Fruit fly (Drosophila melanogaster) whole organism, embryonic: ENCODE data around the gene CG11836.
A peak's percentile ranks its signal among the peaks of the same experiment; 100 is the strongest.

ENCODE experiments used
- Ada2b ChIP-seq: fragments of 200-800 bp; sonication (Bioruptor generic); IDR thresholded peaks from 2 replicates; pipeline ENCODE4 v1.3.6; 2022; ENCODE audit warnings: missing biosample characterization, missing genetic modification characterization
- Aef1 ChIP-seq: fragments of 200-800 bp; sonication (Bioruptor generic); IDR thresholded peaks from 3 replicates; pipeline ENCODE4 v1.3.6; 2022; ENCODE audit warnings: missing biosample characterization, missing genetic modification characterization
- BtbVII ChIP-seq: fragments of 200-800 bp; sonication (Bioruptor generic); optimal IDR thresholded peaks from 3 replicates; lab custom pipeline; 2017; ENCODE audit warnings: missing biosample characterization, mild to moderate bottlenecking, missing genetic modification characterization
- Bteb2 ChIP-seq: fragments of 200-800 bp; sonication (Bioruptor generic); optimal IDR thresholded peaks from 2 replicates; lab custom pipeline; 2016; ENCODE audit warnings: missing biosample characterization, missing genetic modification characterization
- CG10147 ChIP-seq: fragments of 200-800 bp; sonication (Bioruptor generic); optimal IDR thresholded peaks from 2 replicates; lab custom pipeline; 2019; ENCODE audit warnings: missing biosample characterization, mild to moderate bottlenecking, missing genetic modification characterization, moderate library complexity
- CG10959 ChIP-seq: fragments of 200-800 bp; sonication (Bioruptor generic); IDR thresholded peaks from 2 replicates; pipeline ENCODE4 v1.3.6; 2022; ENCODE audit warnings: missing biosample characterization, missing genetic modification characterization
- CG13123 ChIP-seq: fragments of 200-800 bp; sonication (Bioruptor generic); optimal IDR thresholded peaks from 2 replicates; lab custom pipeline; 2016; ENCODE audit warnings: missing biosample characterization, missing genetic modification characterization
- CG13775 ChIP-seq: fragments of 200-800 bp; sonication (Bioruptor generic); optimal IDR thresholded peaks from 3 replicates; lab custom pipeline; 2017; ENCODE audit warnings: missing biosample characterization, mild to moderate bottlenecking, missing genetic modification characterization
- CG13894 ChIP-seq: fragments of 200-800 bp; sonication (Bioruptor generic); optimal IDR thresholded peaks from 3 replicates; lab custom pipeline; 2018; ENCODE audit warnings: missing biosample characterization, mild to moderate bottlenecking, missing genetic modification characterization, moderate library complexity
- CG17361 ChIP-seq: fragments of 200-800 bp; sonication (Bioruptor generic); IDR thresholded peaks from 3 replicates; pipeline ENCODE4 v1.3.6; 2022; ENCODE audit warnings: missing biosample characterization, missing genetic modification characterization
- CG31224 ChIP-seq: fragments of 200-800 bp; sonication (Bioruptor generic); IDR thresholded peaks from 2 replicates; pipeline ENCODE4 v1.3.6; 2022; ENCODE audit warnings: missing biosample characterization, missing genetic modification characterization
- CG3407 ChIP-seq: fragments of 200-800 bp; sonication (Bioruptor generic); optimal IDR thresholded peaks from 2 replicates; lab custom pipeline; 2018; ENCODE audit warnings: missing biosample characterization, mild to moderate bottlenecking, missing genetic modification characterization
- CG3995 ChIP-seq: fragments of 200-800 bp; sonication (Bioruptor generic); optimal IDR thresholded peaks from 3 replicates; lab custom pipeline; 2016; ENCODE audit warnings: missing biosample characterization, missing genetic modification characterization
- CG9215 ChIP-seq: fragments of 200-800 bp; sonication (Bioruptor generic); IDR thresholded peaks from 2 replicates; pipeline ENCODE4 v1.3.6; 2022; ENCODE audit warnings: missing biosample characterization, missing genetic modification characterization
- CTCF ChIP-seq: fragments of 200-800 bp; sonication (Bioruptor generic); optimal IDR thresholded peaks from 2 replicates; lab custom pipeline; 2017; ENCODE audit warnings: missing biosample characterization, mild to moderate bottlenecking, missing genetic modification characterization, moderate library complexity
- CoRest ChIP-seq: fragments of 200-800 bp; sonication (Bioruptor generic); optimal IDR thresholded peaks from 3 replicates; lab custom pipeline; 2018; ENCODE audit warnings: missing biosample characterization, mild to moderate bottlenecking, missing genetic modification characterization, moderate library complexity
- Dbx ChIP-seq: fragments of 200-800 bp; sonication (Bioruptor generic); IDR thresholded peaks from 3 replicates; pipeline ENCODE4 v1.3.6; 2022; ENCODE audit warnings: missing biosample characterization, missing genetic modification characterization
- Dip3 ChIP-seq: fragments of 200-800 bp; sonication (Bioruptor generic); optimal IDR thresholded peaks from 3 replicates; lab custom pipeline; 2016; ENCODE audit warnings: missing biosample characterization, missing genetic modification characterization
- Doc3 ChIP-seq: fragments of 200-800 bp; sonication (Bioruptor generic); IDR thresholded peaks from 3 replicates; pipeline ENCODE4 v1.3.6; 2022; ENCODE audit warnings: missing biosample characterization, missing genetic modification characterization; ENCODE audit not compliant: partially characterized antibody
- Dp ChIP-seq: fragments of 200-800 bp; sonication (Bioruptor generic); optimal IDR thresholded peaks from 2 replicates; lab custom pipeline; 2018; ENCODE audit warnings: missing biosample characterization, mild to moderate bottlenecking, missing genetic modification characterization, moderate library complexity
- H2.0 ChIP-seq: fragments of 200-800 bp; sonication (Bioruptor generic); IDR thresholded peaks from 2 replicates; pipeline ENCODE4 v1.3.6; 2022; ENCODE audit warnings: missing biosample characterization, missing genetic modification characterization
- HLH54F ChIP-seq: fragments of 200-800 bp; sonication (Bioruptor generic); optimal IDR thresholded peaks from 3 replicates; lab custom pipeline; 2016; ENCODE audit warnings: missing biosample characterization, missing genetic modification characterization
- Hey ChIP-seq: fragments of 200-800 bp; sonication (Bioruptor generic); optimal IDR thresholded peaks from 3 replicates; lab custom pipeline; 2018; ENCODE audit warnings: missing biosample characterization, mild to moderate bottlenecking, missing genetic modification characterization
- Lpt ChIP-seq: fragments of >200 bp; optimal IDR thresholded peaks from 2 replicates; lab custom pipeline; 2018; ENCODE audit warnings: missing biosample characterization, missing genetic modification characterization
- Rfx ChIP-seq: fragments of 200-800 bp; sonication (Bioruptor generic); IDR thresholded peaks from 2 replicates; pipeline ENCODE4 v1.3.6; 2022; ENCODE audit warnings: missing biosample characterization, missing genetic modification characterization
- Vsx1 ChIP-seq: fragments of 200-800 bp; sonication (Bioruptor generic); optimal IDR thresholded peaks from 2 replicates; lab custom pipeline; 2017; ENCODE audit warnings: missing biosample characterization, mild to moderate bottlenecking, missing genetic modification characterization, missing genetic modification reagents
- YL-1 ChIP-seq: fragments of 200-800 bp; sonication (Bioruptor generic); optimal IDR thresholded peaks from 3 replicates; lab custom pipeline; 2017; ENCODE audit warnings: missing biosample characterization, mild to moderate bottlenecking, missing genetic modification characterization
- abd-A ChIP-seq: fragments of 200-800 bp; sonication (Bioruptor generic); optimal IDR thresholded peaks from 3 replicates; lab custom pipeline; 2019; ENCODE audit warnings: missing biosample characterization, mild to moderate bottlenecking, missing genetic modification characterization, moderate library complexity
- al ChIP-seq: fragments of 200-800 bp; sonication (Bioruptor generic); IDR thresholded peaks from 2 replicates; pipeline ENCODE4 v1.3.6; 2022; ENCODE audit warnings: missing biosample characterization, missing genetic modification characterization
- ara ChIP-seq: fragments of 200-800 bp; sonication (Bioruptor generic); IDR thresholded peaks from 2 replicates; pipeline ENCODE4 v1.3.6; 2022; ENCODE audit warnings: missing biosample characterization, missing genetic modification characterization
- ato ChIP-seq: fragments of 200-800 bp; sonication (Bioruptor generic); IDR thresholded peaks from 2 replicates; pipeline ENCODE4 v1.3.6; 2022; ENCODE audit warnings: missing biosample characterization, missing genetic modification characterization; ENCODE audit not compliant: partially characterized antibody
- bigmax ChIP-seq: fragments of 200-800 bp; sonication (Bioruptor generic); optimal IDR thresholded peaks from 2 replicates; lab custom pipeline; 2018; ENCODE audit warnings: missing biosample characterization, mild to moderate bottlenecking, missing genetic modification characterization
- caup ChIP-seq: fragments of 200-800 bp; sonication (Bioruptor generic); optimal IDR thresholded peaks from 3 replicates; lab custom pipeline; 2017; ENCODE audit warnings: missing biosample characterization, mild to moderate bottlenecking, missing genetic modification characterization, moderate library complexity; ENCODE audit not compliant: severe bottlenecking
- croc ChIP-seq: fragments of 200-800 bp; sonication (Bioruptor generic); conservative IDR thresholded peaks from 3 replicates; pipeline ENCODE4 v1.3.6; 2022; ENCODE audit warnings: missing biosample characterization, missing genetic modification characterization
- dmrt11E ChIP-seq: fragments of 200-800 bp; sonication (Bioruptor generic); optimal IDR thresholded peaks from 3 replicates; lab custom pipeline; 2018; ENCODE audit warnings: missing biosample characterization, mild to moderate bottlenecking, missing genetic modification characterization, moderate library complexity
- ems ChIP-seq: fragments of 200-800 bp; sonication (Bioruptor generic); optimal IDR thresholded peaks from 3 replicates; lab custom pipeline; 2016; ENCODE audit warnings: missing biosample characterization, missing genetic modification characterization
- hbn ChIP-seq: fragments of 200-800 bp; sonication (Bioruptor generic); IDR thresholded peaks from 2 replicates; pipeline ENCODE4 v1.3.6; 2022; ENCODE audit warnings: missing biosample characterization, missing genetic modification characterization; ENCODE audit not compliant: partially characterized antibody
- hkb ChIP-seq, 2 experiments: fragments of 200-800 bp in 1 of 2; fragments of >200 bp in 1 of 2; sonication (Bioruptor generic) in 1 of 2; IDR thresholded peaks in 1 of 2; optimal IDR thresholded peaks in 1 of 2; 2 replicates each; pipeline versions ENCODE4 v1.3.6 to Lab custom; 2017 to 2022; ENCODE audit warnings: missing biosample characterization in 1 of 2, missing genetic modification characterization in 1 of 2
- insv ChIP-seq, 2 experiments: fragments of 200-800 bp; sonication (Bioruptor generic); optimal IDR thresholded peaks; 3 replicates each; lab custom pipeline; 2016 to 2018; ENCODE audit warnings: missing biosample characterization in 2 of 2, missing genetic modification characterization in 2 of 2
- jumu ChIP-seq: fragments of 200-800 bp; sonication (Bioruptor generic); optimal IDR thresholded peaks from 3 replicates; lab custom pipeline; 2016; ENCODE audit warnings: missing biosample characterization, missing genetic modification characterization
- ken ChIP-seq: fragments of 200-800 bp; sonication (Bioruptor generic); IDR thresholded peaks from 3 replicates; pipeline ENCODE4 v1.3.6; 2022; ENCODE audit warnings: missing biosample characterization, missing genetic modification characterization
- mam ChIP-seq: fragments of 200-800 bp; sonication (Bioruptor generic); optimal IDR thresholded peaks from 3 replicates; lab custom pipeline; 2016; ENCODE audit warnings: missing biosample characterization, missing genetic modification characterization
- mirr ChIP-seq: fragments of 200-800 bp; sonication (Bioruptor generic); optimal IDR thresholded peaks from 3 replicates; lab custom pipeline; 2018; ENCODE audit warnings: missing biosample characterization, mild to moderate bottlenecking, missing genetic modification characterization
- nau ChIP-seq: fragments of 200-800 bp; sonication (Bioruptor generic); optimal IDR thresholded peaks from 3 replicates; lab custom pipeline; 2017; ENCODE audit warnings: missing biosample characterization, mild to moderate bottlenecking, missing genetic modification characterization, missing genetic modification reagents
- pita ChIP-seq: fragments of 200-800 bp; sonication (Bioruptor generic); optimal IDR thresholded peaks from 2 replicates; lab custom pipeline; 2017; ENCODE audit warnings: missing biosample characterization, mild to moderate bottlenecking, missing genetic modification characterization
- pros ChIP-seq: fragments of 200-800 bp; sonication (Bioruptor generic); optimal IDR thresholded peaks from 3 replicates; lab custom pipeline; 2019; ENCODE audit warnings: missing biosample characterization, mild to moderate bottlenecking, missing genetic modification characterization, moderate library complexity
- psq ChIP-seq: fragments of 200-800 bp; sonication (Bioruptor generic); optimal IDR thresholded peaks from 2 replicates; lab custom pipeline; 2017; ENCODE audit warnings: missing biosample characterization, missing genetic modification characterization
- pum ChIP-seq: fragments of 200-800 bp; sonication (Bioruptor generic); optimal IDR thresholded peaks from 2 replicates; lab custom pipeline; 2016; ENCODE audit warnings: missing biosample characterization, missing genetic modification characterization
- sisA ChIP-seq: fragments of 200-800 bp; sonication (Bioruptor generic); IDR thresholded peaks from 2 replicates; pipeline ENCODE4 v1.3.6; 2022; ENCODE audit warnings: missing biosample characterization, missing genetic modification characterization
- vfl ChIP-seq: fragments of 200-800 bp; sonication (Bioruptor generic); optimal IDR thresholded peaks from 2 replicates; lab custom pipeline; 2016; ENCODE audit warnings: missing biosample characterization, missing genetic modification characterization
- zen2 ChIP-seq: fragments of 200-800 bp; sonication (Bioruptor generic); IDR thresholded peaks from 3 replicates; pipeline ENCODE4 v1.3.6; 2022; ENCODE audit warnings: missing biosample characterization, missing genetic modification characterization; ENCODE audit not compliant: partially characterized antibody

CG11836 gene

DNA sequence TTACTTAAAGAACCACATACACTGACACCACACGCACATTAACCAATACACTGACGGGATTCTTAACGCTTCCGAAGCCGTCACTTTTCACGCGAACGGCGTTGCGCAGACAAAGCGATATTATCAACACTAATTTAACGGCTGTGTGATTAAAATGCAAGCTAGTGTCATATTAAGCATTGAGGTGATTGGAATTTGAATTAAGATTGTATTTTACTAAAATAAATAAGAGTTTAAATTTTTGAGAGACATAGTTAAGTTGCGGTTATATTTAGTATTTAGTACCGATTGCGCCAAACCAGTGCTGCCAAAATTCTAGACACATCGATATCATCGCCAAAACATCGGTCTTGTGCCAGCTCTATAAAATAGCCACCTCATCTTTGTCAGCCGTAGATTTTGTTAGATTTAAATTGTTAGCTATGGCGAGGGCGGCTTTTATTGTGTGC is 31.9 kb upstream of the CG11836 start, which contains the start of the genes Ythdf and bai (continued):
- TF ChIP-seq Dp (GFP tag; lab: Kevin White, UChicago) = peak; percentile 47
- TF ChIP-seq bigmax = no peak
- TF ChIP-seq croc (GFP tag; lab: Robert Waterston, UW) = no peak
- TF ChIP-seq insv (GFP tag; optimal IDR thresholded peaks at IDR 0.05; lab: Kevin White, UChicago) = peak in 1 of 2 experiments; percentile 1
- TF ChIP-seq CG3995 (GFP tag; lab: Kevin White, UChicago) = peak; percentile 41
- no peak for TF ChIP-seq Hey (tag; lab: Kevin White, UChicago)
- no peak; the same call in 2 of the 3 replicates for TF ChIP-seq CG17361 (GFP tag; lab: Robert Waterston, UW)
- no peak for TF ChIP-seq Aef1 (GFP tag; lab: Robert Waterston, UW)
- peak; percentile 83 for TF ChIP-seq hkb (optimal IDR thresholded peaks at IDR 0.05; lab: Kevin White, UChicago)
- TF ChIP-seq hkb (GFP tag; IDR thresholded peaks at IDR 0.05; lab: Robert Waterston, UW) = no peak
- TF ChIP-seq dmrt11E (tag; lab: Kevin White, UChicago) = peak; percentile 34
- no peak for TF ChIP-seq Lpt
- peak; percentile 30 for TF ChIP-seq jumu (GFP tag; lab: Kevin White, UChicago)
- TF ChIP-seq HLH54F (GFP tag; lab: Kevin White, UChicago) = peak; percentile 53
- TF ChIP-seq pita (GFP tag; lab: Kevin White, UChicago) = no peak
- peak; percentile 88 for TF ChIP-seq YL-1 (GFP tag; lab: Kevin White, UChicago)
- peak; percentile 17 for TF ChIP-seq Dip3 (GFP tag; lab: Kevin White, UChicago)
- no peak for TF ChIP-seq CG3407
- peak; percentile 81 for TF ChIP-seq hbn (GFP tag; lab: Robert Waterston, UW)
- TF ChIP-seq Rfx = peak; percentile 55
- no peak for TF ChIP-seq mirr (GFP tag; lab: Kevin White, UChicago)
- TF ChIP-seq Ada2b = no peak
- TF ChIP-seq mam (GFP tag; lab: Kevin White, UChicago) = peak; percentile 63
- peak; percentile 60 for TF ChIP-seq Doc3 (GFP tag; lab: Robert Waterston, UW)
- TF ChIP-seq CG10959 (GFP tag; lab: Robert Waterston, UW) = no peak
- TF ChIP-seq Bteb2 (GFP tag; lab: Kevin White, UChicago) = peak; percentile 53
- TF ChIP-seq caup (GFP tag; lab: Kevin White, UChicago) = no peak
- TF ChIP-seq CG13894 = no peak
- no peak for TF ChIP-seq abd-A (tag; lab: Kevin White, UChicago)
- TF ChIP-seq ems (GFP tag; lab: Kevin White, UChicago) = peak; percentile 15
- peak; percentile 56; the same call in 1 of the 3 replicates for TF ChIP-seq Dbx (GFP tag; lab: Robert Waterston, UW)
- TF ChIP-seq CG9215 (GFP tag; lab: Robert Waterston, UW) = no peak; the same call in 1 of the 2 replicates
- TF ChIP-seq CoRest (tag; lab: Kevin White, UChicago) = no peak
- TF ChIP-seq pum (GFP tag; lab: Kevin White, UChicago) = no peak
- TF ChIP-seq Vsx1 = no peak
- peak; percentile 47; the same call in 1 of the 2 replicates for TF ChIP-seq ato (GFP tag; lab: Robert Waterston, UW)
- no peak for TF ChIP-seq sisA
- TF ChIP-seq H2.0 (GFP tag; lab: Robert Waterston, UW) = no peak
- peak; percentile 15 for TF ChIP-seq vfl (GFP tag; lab: Kevin White, UChicago)
- TF ChIP-seq ara (GFP tag; lab: Robert Waterston, UW) = no peak
- TF ChIP-seq CG13123 (GFP tag; lab: Kevin White, UChicago) = no peak
- no peak for TF ChIP-seq pros (GFP tag; lab: Kevin White, UChicago)
- no peak for TF ChIP-seq CG10147 (GFP tag; lab: Kevin White, UChicago)
- TF ChIP-seq zen2 = no peak; the same call in 1 of the 3 replicates
- TF ChIP-seq CG31224 = no peak
- no peak for TF ChIP-seq al (GFP tag; lab: Robert Waterston, UW)
- TF ChIP-seq nau (GFP tag; lab: Kevin White, UChicago) = no peak
- TF ChIP-seq CG13775 (GFP tag; lab: Kevin White, UChicago) = peak; percentile 46
- TF ChIP-seq psq (GFP tag; lab: Kevin White, UChicago) = peak; percentile 49
- TF ChIP-seq ken (GFP tag; lab: Robert Waterston, UW) = peak; percentile 52; the same call in 2 of the 3 replicates
- no peak for TF ChIP-seq BtbVII (GFP tag; lab: Kevin White, UChicago)
- TF ChIP-seq CTCF (GFP tag; lab: Kevin White, UChicago) = no peak
